Worm (Caenorhabditis elegans): Measurements from ENCODE around the gene srz-103.

DNA sequence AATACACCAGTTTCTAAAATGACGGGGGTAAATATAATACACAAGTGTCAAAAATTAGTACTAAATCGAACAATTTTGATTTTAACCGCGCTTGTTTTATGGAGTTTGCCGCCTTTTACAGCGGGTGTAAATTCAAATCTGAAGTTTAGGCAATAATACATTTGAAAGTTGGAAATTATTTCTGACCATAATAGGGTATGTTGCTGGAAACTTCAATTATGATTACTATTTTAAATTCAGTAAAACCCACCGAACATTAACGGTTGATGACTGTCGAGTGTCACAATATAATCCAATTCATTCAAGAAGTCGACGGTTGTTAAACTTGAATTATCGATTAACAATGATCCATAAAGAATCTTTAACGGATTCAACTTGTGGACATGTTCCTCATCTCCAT lies 34.7 kb upstream of the srz-103 start:
- no peak for TF ChIP-seq mep-1 (tag; optimal IDR thresholded peaks at IDR 0.05)
- TF ChIP-seq jun-1 (tag; optimal IDR thresholded peaks at IDR 0.05), result no peak
- no peak for TF ChIP-seq lin-39 (tag; optimal IDR thresholded peaks at IDR 0.05)
- no peak for TF ChIP-seq R02D3.7 (tag; optimal IDR thresholded peaks at IDR 0.05)
- no peak for TF ChIP-seq unc-39 (tag; optimal IDR thresholded peaks at IDR 0.05)
- TF ChIP-seq nhr-6 (tag; optimal IDR thresholded peaks at IDR 0.05), result no peak
- TF ChIP-seq ztf-11 (tag; optimal IDR thresholded peaks at IDR 0.05), result no peak

All from whole organism, L4 larva.